Fruit fly (Drosophila melanogaster) whole organism: ENCODE measurements around the gene CG31064.

Experiments used
- CG8478 ChIP-seq: fragments of >200 bp; optimal IDR thresholded peaks from 2 replicates; lab custom pipeline; 2018; ENCODE audit warnings: inconsistent platforms
- Dll ChIP-seq: fragments of >200 bp; optimal IDR thresholded peaks from 2 replicates; lab custom pipeline; 2017
- EcR ChIP-seq, 2 experiments: fragments of >200 bp; optimal IDR thresholded peaks; 2 replicates each; lab custom pipeline; 2017; ENCODE audit warnings: missing biosample characterization in 2 of 2, missing genetic modification characterization in 2 of 2, missing genetic modification reagents in 2 of 2
- pan ChIP-seq: fragments of >200 bp; optimal IDR thresholded peaks from 2 replicates; lab custom pipeline; 2017
- psq ChIP-seq: fragments of >200 bp; optimal IDR thresholded peaks from 2 replicates; lab custom pipeline; 2017
- usp ChIP-seq: fragments of >200 bp; optimal IDR thresholded peaks from 2 replicates; lab custom pipeline; 2017; ENCODE audit warnings: missing biosample characterization, missing genetic modification characterization, mixed read lengths

CG31064 gene

DNA sequence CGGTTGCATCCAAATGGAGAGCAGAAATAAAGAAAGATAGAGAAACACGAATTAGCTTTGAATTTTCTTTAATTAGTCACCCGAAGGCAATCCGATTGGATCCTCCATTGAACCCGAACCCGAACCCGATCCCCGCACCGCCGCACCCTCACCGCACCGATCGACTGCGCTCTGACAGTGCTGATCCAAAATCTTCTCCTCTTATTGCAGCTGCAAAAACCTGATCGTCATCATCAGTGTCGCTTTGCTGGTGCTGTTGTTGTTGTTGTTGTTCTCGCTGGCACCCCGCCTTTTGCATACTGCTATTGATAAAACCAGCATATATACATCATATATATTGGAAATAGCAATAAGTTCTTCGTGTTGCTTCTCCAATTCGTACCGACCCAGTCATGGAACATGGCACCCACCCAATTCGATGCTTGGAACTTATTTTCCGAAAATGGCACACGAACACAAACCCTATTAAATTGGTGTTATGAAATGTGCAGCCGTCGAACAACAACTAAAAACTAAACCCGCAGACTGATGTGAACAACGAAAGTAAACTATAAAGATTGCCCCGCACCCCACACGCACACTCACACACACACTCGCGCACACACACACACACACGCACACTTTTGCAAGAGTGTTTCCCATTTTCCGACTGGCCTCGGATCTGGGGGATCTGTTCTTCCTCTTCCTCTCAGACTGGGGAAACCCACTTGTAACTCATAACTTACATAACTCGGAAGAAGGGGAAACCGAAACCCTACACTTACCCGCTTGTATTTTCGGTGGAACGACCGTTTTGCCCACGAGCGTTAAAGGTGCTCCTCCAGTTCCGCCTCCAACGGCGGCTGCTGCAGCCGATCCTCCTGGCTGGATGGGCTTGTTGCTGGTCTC, 31.7 kb upstream of the CG31064 start:
- TF ChIP-seq Dll (lab: Kevin White, UChicago) (no peak), pan (lab: Kevin White, UChicago) (no peak), CG8478 (lab: Kevin White, UChicago) (no peak), EcR (GFP tag; optimal IDR thresholded peaks at IDR 0.05; lab: Kevin White, UChicago) (no peak), psq (lab: Kevin White, UChicago) (no peak), usp (GFP tag; lab: Kevin White, UChicago) (no peak)

DNA sequence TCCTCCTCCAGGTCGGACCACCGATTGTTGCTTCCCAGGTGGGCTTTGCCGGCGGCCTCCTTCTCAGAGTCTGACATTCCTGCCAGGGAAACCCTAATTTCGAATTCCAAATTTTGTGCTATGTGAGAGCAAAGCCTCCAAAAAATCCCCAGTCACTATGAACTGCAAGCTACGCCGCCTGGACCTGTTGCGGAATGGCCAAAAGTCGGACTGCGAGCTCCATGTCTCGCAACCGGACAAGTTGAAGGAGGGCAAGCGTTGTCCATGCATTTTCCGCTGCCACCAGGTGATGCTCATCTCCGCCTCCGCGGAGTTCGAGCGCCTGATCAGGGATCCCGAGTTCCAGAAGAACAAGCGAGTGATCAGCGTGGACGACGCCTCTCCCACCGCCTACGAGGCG, 26.4 kb upstream of the CG31064 start, which contains the start of the genes CG14262 and CG14260:
TSS of gene CG14262 (minus strand) at position 101 of the 400 bp plus-strand sequence.
TSS of gene CG14260 (plus strand) at position 128 of the 400 bp plus-strand sequence.
- TF ChIP-seq psq (lab: Kevin White, UChicago) (no peak), pan (lab: Kevin White, UChicago) (no peak), CG8478 (lab: Kevin White, UChicago) (no peak), usp (GFP tag; lab: Kevin White, UChicago) (no peak), EcR (GFP tag; optimal IDR thresholded peaks at IDR 0.05; lab: Kevin White, UChicago) (no peak), Dll (lab: Kevin White, UChicago) (no peak)

dm6 chr3R:27263434-27264215, 24.7 kb upstream of the CG31064 start, which contains the start of gene woc:
Gene woc, minus strand, starts transcription at chr3R:27264055.
- TF ChIP-seq CG8478 (lab: Kevin White, UChicago) (no peak), psq (lab: Kevin White, UChicago) (no peak), EcR (GFP tag; optimal IDR thresholded peaks at IDR 0.05; lab: Kevin White, UChicago) (no peak), pan (lab: Kevin White, UChicago) (no peak), Dll (lab: Kevin White, UChicago) (peak; percentile 6)

DNA sequence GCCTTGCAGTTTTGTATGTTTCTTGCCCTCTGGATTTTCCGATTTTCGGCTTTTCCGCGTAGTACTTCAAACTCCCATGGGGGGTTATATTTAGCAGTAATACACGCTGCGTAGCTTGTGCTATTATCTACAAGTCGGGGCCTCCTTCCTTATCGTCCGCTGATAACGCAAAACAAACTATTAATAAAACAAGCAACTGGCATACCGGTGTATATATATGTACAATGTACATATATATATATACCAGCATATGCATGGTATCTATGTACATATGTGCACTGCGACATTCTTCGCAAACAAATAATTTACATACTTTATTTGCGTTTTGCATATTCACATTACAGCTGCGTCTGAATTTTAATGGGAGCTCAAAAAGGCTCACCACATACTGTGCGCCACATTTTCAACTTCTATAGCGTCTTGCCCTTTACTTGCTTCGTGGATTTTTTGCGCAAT, 15.1 kb upstream of the CG31064 start:
- TF ChIP-seq Dll (lab: Kevin White, UChicago) (no peak), psq (lab: Kevin White, UChicago) (no peak), pan (lab: Kevin White, UChicago) (no peak), usp (GFP tag; lab: Kevin White, UChicago) (no peak), EcR (GFP tag; optimal IDR thresholded peaks at IDR 0.05; lab: Kevin White, UChicago) (no peak), CG8478 (lab: Kevin White, UChicago) (no peak)

dm6 chr3R:27253136-27253920, 14.4 kb upstream of the CG31064 start, which contains the start of gene pll:
Gene pll, minus strand, starts transcription at chr3R:27253182.
- no peak for TF ChIP-seq CG8478 (lab: Kevin White, UChicago)
- TF ChIP-seq EcR (GFP tag; optimal IDR thresholded peaks at IDR 0.05; lab: Kevin White, UChicago), result no peak
- no peak for TF ChIP-seq Dll (lab: Kevin White, UChicago)
- TF ChIP-seq usp (GFP tag; lab: Kevin White, UChicago), result no peak
- TF ChIP-seq psq (lab: Kevin White, UChicago), result no peak
- TF ChIP-seq pan (lab: Kevin White, UChicago), result no peak

DNA sequence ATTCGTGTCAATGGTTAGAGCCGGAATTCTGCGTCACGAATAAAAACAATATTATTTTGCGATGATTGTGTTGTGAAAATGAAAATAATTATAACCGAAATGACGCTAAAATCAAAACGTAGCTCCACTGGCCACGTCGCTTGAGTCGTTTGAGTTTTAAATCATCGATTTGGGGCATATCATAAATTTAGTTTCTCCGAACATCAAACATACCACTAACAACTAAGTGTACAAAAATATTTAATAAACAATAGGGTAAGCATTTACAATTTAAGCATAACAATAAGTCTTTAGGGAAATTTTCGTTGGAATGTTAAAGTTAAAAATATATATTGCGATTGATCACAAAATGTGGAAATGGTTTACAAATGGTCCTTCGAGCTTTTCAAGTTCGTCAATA, 12.0 kb upstream of the CG31064 start, which contains the start of the genes TTLL6B and TfIIA-L:
TSS of gene TTLL6B (minus strand) at position 101 of the 400 bp plus-strand sequence.
TSS of gene TfIIA-L (plus strand) at position 206 of the 400 bp plus-strand sequence.
- TF ChIP-seq CG8478 (lab: Kevin White, UChicago) (no peak), EcR (GFP tag; optimal IDR thresholded peaks at IDR 0.05; lab: Kevin White, UChicago) (no peak), usp (GFP tag; lab: Kevin White, UChicago) (no peak), psq (lab: Kevin White, UChicago) (no peak)

dm6 chr3R:27247892-27248291, 9.0 kb upstream of the CG31064 start, which contains the start of gene CG5984:
Gene CG5984, minus strand, starts transcription at chr3R:27247992.
- TF ChIP-seq usp (GFP tag; lab: Kevin White, UChicago) (no peak), psq (lab: Kevin White, UChicago) (no peak), CG8478 (lab: Kevin White, UChicago) (no peak), pan (lab: Kevin White, UChicago) (no peak), Dll (lab: Kevin White, UChicago) (no peak), EcR (GFP tag; optimal IDR thresholded peaks at IDR 0.05; lab: Kevin White, UChicago) (no peak)

DNA sequence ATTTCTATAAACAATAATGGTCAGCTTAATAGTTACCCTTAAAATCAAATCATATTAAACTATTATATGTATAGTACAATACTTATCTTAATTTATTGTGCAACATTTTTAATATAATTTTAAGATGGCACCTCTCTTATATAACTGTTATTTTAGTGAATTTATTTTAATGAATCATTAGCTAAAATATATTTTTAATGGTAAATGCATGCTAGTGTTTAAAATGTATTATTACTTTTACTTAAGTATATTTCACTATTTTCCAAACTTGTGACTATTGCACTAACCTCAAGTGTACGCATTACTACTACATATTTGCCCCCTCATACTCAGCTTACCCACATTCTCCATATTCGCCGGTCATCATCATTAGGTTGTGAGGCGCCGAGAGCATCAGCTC, 7.4 kb upstream of the CG31064 start:
- TF ChIP-seq EcR (GFP tag; optimal IDR thresholded peaks at IDR 0.05; lab: Kevin White, UChicago) (no peak), pan (lab: Kevin White, UChicago) (no peak), Dll (lab: Kevin White, UChicago) (no peak), psq (lab: Kevin White, UChicago) (no peak), usp (GFP tag; lab: Kevin White, UChicago) (no peak), CG8478 (lab: Kevin White, UChicago) (no peak)

dm6 chr3R:27245401-27245757, 6.5 kb upstream of the CG31064 start:
- TF ChIP-seq Dll (lab: Kevin White, UChicago), result no peak
- TF ChIP-seq usp (GFP tag; lab: Kevin White, UChicago), result no peak
- TF ChIP-seq pan (lab: Kevin White, UChicago), result no peak
- TF ChIP-seq EcR (GFP tag; optimal IDR thresholded peaks at IDR 0.05; lab: Kevin White, UChicago), result no peak
- no peak for TF ChIP-seq CG8478 (lab: Kevin White, UChicago)
- TF ChIP-seq psq (lab: Kevin White, UChicago), result no peak
